Worm (Caenorhabditis elegans) whole organism, L4/young adult: Measurements from ENCODE around the gene F36H5.13.

Experiments used
- W03F9.2 ChIP-seq: fragments of 150-350 bp; optimal IDR thresholded peaks from 2 replicates; lab custom pipeline; 2014; ENCODE audit warnings: missing biosample characterization, missing genetic modification characterization
- dao-5 ChIP-seq: sonication (generic microtip); optimal IDR thresholded peaks from 2 replicates; lab custom pipeline; 2016; ENCODE audit warnings: missing genotype, missing genetic modification characterization, moderate library complexity, missing compliant biosample characterization
- him-1 ChIP-seq: sonication (generic microtip); optimal IDR thresholded peaks from 2 replicates; lab custom pipeline; 2016; ENCODE audit warnings: missing genotype, missing genetic modification reagents, missing genetic modification characterization, missing compliant biosample characterization

Gene F36H5.13

DNA sequence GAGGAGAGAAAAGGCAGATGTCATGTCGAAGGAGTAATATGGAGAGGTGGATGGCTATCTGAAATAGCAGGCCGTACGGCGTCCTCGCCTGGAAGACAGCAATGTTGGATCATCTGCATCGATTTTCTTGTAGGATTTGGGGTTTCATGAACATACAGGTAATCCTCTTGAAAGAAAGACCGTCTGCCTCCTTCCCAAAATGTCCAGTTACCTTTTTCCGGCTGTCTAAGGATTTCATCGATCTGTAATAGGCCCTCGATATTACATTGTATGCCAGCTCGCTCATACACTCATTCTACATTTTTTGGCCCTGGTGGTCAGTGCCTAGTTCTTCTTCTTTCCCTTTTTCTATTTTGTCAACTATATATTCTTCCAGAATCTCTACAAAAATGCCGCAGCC is 27.9 kb downstream of the F36H5.13 start, which contains the start of the genes fbxb-5 and btb-8:
Gene fbxb-5 (minus strand): TSS at position 101 of the 400 bp plus-strand sequence.
Gene btb-8 (plus strand): TSS at position 377 of the 400 bp plus-strand sequence.
- TF ChIP-seq him-1 (tag; lab: Kevin White, UChicago) = no peak

DNA sequence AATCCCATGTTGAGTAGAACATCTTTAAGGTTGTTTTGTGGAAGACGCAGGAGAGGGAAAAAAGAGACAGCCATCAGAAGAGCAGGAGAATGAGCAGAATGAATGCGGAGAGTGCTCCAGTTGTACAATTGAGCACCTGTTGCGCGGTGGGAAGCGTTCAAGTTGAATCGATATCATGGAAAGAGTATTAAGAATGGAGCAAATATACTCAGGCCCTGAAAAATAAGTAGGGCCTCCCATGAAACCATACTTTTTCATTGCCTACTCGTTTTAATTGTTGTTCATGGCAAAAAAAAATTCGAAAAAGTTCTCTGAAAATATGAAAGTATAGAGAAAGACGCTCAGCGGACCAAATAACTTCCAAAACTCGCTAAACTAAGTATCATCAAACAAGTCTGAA is 31.2 kb downstream of the F36H5.13 start, which contains the start of gene fbxb-48:
Gene fbxb-48 (minus strand): TSS at position 101 of the 400 bp plus-strand sequence.
- no peak for TF ChIP-seq him-1 (tag; lab: Kevin White, UChicago)
- TF ChIP-seq dao-5 (tag; lab: Kevin White, UChicago) = no peak
- no peak for TF ChIP-seq W03F9.2 (tag; lab: Kevin White, UChicago)

DNA sequence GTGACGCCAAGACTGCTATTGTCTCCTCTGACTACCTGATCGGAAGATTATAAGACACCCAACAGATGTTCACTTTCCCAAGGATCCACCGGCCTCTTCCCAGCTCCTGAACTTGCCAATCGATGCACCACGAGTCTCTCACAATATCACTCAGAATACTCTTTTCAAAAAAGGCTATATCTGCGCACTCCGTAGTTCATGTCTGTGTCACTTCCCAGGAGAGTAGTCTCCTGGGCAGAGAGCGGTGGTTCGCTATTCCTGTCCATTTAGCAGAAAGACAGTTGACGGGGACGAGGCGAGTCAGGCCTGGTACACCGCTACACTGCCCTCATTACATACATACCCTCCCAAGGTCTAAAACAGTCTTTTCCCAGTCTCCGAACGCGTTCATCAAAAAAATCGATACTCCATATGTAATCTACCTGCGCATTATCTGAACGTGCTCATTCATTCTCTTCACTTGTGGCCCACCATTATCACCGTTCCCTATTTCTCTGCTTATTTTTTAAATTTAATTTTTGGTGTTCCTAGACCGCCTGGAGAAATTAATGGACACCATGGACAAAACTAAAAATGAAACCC is 35.5 kb downstream of the F36H5.13 start, which contains the start of gene btb-6:
Gene btb-6 (plus strand): TSS at position 532 of the 582 bp plus-strand sequence.
- TF ChIP-seq dao-5 (tag; lab: Kevin White, UChicago) (no peak), him-1 (tag; lab: Kevin White, UChicago) (no peak), W03F9.2 (tag; lab: Kevin White, UChicago) (no peak)

DNA sequence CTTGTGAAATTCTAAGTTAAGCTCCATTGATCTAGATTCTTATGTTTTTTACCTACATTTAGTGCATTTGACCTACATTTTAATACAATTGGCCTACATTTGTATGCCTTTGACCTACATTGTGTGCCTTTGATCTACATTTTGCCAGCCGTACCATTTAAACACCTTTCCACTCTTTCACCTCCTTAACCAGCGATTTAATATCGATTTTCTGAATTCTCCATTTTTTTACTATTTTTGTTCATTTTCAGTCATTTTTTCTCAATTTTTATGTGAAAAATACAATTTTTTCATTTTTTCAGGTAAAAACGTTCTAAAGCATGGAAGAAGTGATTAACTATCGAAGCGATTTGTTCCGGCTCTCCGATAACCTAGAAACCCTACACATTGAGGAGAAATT is 37.4 kb downstream of the F36H5.13 start, which contains the start of gene btb-7:
Gene btb-7 (plus strand): TSS at position 301 of the 400 bp plus-strand sequence.
- no peak for TF ChIP-seq W03F9.2 (tag; lab: Kevin White, UChicago)
- TF ChIP-seq him-1 (tag; lab: Kevin White, UChicago) = no peak
- no peak for TF ChIP-seq dao-5 (tag; lab: Kevin White, UChicago)

DNA sequence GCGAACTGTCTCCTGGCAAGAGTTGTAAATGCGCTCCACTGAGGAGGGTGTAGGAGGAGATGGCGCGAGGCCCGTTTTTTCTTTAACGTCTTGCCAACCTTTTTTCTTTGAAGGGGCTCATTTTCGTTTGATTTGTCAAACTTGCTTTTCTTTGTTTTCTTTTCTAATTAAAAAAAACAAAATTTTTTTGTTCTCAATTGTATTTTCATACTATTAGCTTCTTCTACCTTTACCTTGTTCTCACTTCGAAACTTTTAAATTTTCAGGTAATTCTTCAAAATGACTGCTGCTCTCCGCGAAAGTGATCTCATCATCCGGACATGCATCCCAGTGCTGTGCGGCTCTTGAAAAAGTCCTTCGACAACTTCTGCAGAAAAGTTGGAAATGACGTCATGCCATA is 40.4 kb downstream of the F36H5.13 start, which contains the start of gene fbxa-184:
Gene fbxa-184 (plus strand): TSS at position 301 of the 400 bp plus-strand sequence.
- TF ChIP-seq W03F9.2 (tag; lab: Kevin White, UChicago) (no peak), him-1 (tag; lab: Kevin White, UChicago) (no peak)

DNA sequence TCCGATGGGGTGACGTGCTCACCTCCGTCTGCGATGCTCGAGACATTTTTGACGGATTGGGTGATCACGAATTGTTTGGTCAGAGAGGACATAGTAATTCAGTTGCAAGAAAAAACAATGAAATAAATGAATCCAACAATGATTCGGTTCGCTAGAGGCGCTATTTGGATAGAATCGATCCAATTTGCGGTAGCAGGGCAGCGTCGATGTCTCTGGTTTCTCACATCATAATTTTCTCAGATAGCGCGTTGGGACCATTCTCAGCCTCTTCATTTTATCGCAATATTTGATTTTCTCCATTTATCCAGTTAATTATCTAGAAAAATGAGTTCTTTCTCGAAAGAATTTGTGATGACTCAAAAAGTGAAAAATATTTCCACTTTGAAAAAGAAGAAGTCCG is 43.9 kb downstream of the F36H5.13 start, which contains the start of gene sdz-18:
Gene sdz-18 (minus strand): TSS at position 101 of the 400 bp plus-strand sequence.
- TF ChIP-seq W03F9.2 (tag; lab: Kevin White, UChicago) (no peak), him-1 (tag; lab: Kevin White, UChicago) (no peak), dao-5 (tag; lab: Kevin White, UChicago) (no peak)

DNA sequence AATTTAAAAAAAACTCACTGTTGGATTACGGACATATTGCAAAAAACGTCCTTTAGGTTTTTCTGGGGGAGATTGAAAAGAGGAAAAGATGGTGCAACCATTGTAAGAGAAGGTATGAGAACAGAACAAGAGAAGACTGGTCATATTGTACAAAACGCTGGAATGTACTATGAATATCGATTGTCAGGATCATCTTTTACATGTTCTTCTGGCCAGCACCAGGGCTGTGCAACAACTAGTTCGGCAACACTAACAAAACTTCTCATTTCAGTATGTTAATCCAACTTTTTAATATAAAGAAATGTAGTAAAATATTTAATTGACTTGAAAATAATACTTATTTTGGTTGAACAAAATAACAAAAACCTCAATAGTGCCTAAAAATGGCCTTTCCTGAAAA is 47.0 kb downstream of the F36H5.13 start, which contains the start of gene fbxb-47:
Gene fbxb-47 (minus strand): TSS at position 101 of the 400 bp plus-strand sequence.
- TF ChIP-seq W03F9.2 (tag; lab: Kevin White, UChicago) (no peak), dao-5 (tag; lab: Kevin White, UChicago) (no peak), him-1 (tag; lab: Kevin White, UChicago) (no peak)
